Worm (Caenorhabditis elegans) whole organism, late embryonic: ENCODE data around the gene pigg-1.

Experiments
- elt-4 ChIP-seq: sonication (generic microtip); optimal IDR thresholded peaks from 2 replicates; lab custom pipeline; 2016; ENCODE audit warnings: missing genetic modification characterization, missing compliant biosample characterization
- ets-4 ChIP-seq: sonication (generic microtip); optimal IDR thresholded peaks from 2 replicates; lab custom pipeline; 2016; ENCODE audit warnings: missing genetic modification characterization, missing compliant biosample characterization
- hlh-30 ChIP-seq: sonication (generic microtip); optimal IDR thresholded peaks from 2 replicates; lab custom pipeline; 2017; ENCODE audit warnings: antibody characterized with exemption, missing genetic modification characterization, missing compliant biosample characterization; ENCODE audit not compliant: insufficient read depth
- mec-3 ChIP-seq: sonication (generic microtip); optimal IDR thresholded peaks from 2 replicates; lab custom pipeline; 2016; ENCODE audit warnings: borderline replicate concordance, missing genetic modification characterization, missing compliant biosample characterization
- pax-1 ChIP-seq: fragments of 150-350 bp; optimal IDR thresholded peaks from 2 replicates; lab custom pipeline; 2014; ENCODE audit warnings: missing biosample characterization, missing genetic modification characterization
- pros-1 ChIP-seq: fragments of 150-350 bp; optimal IDR thresholded peaks from 2 replicates; lab custom pipeline; 2014; ENCODE audit warnings: missing biosample characterization, missing genetic modification reagents, missing genetic modification characterization
- rnt-1 ChIP-seq: sonication (generic microtip); optimal IDR thresholded peaks from 2 replicates; lab custom pipeline; 2016; ENCODE audit warnings: missing genetic modification characterization, missing compliant biosample characterization
- sdc-2 ChIP-seq: sonication (generic microtip); optimal IDR thresholded peaks from 2 replicates; lab custom pipeline; 2016; ENCODE audit warnings: missing genotype, missing genetic modification characterization, missing compliant biosample characterization

DNA sequence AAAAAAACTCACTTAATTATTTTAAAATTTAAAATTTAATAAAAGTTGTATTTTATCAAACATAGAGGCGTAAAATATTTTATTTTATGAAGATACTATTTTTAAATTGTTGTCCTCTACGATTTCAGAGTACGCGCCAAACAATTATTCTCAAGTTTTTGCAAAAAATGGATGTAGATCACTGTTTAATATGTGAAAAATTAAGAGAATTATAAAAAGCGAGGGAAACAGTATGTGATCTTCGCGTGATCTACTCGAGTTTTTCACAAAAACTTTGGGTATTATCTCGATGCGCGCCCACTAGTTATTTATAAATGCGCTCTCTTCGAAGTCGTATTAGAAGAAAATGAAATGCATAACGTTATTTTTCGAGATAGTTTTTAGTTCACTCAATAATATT, 48.8 kb upstream of the pigg-1 start:
- TF ChIP-seq pax-1: no peak
- TF ChIP-seq sdc-2 (tag; lab: Kevin White, UChicago): no peak
- no peak for TF ChIP-seq pros-1 (tag; lab: Kevin White, UChicago)
- no peak for TF ChIP-seq hlh-30 (tag; lab: Kevin White, UChicago)
- no peak for TF ChIP-seq rnt-1
- no peak for TF ChIP-seq mec-3 (tag; lab: Kevin White, UChicago)
- TF ChIP-seq elt-4: no peak
- TF ChIP-seq ets-4 (tag; lab: Kevin White, UChicago): no peak
